Worm (Caenorhabditis elegans): Measurements from ENCODE around the gene clc-28.
"Not testable (repeated sequence)": the region's sequence is repeated elsewhere in the genome, so short reads cannot be mapped to it uniquely, and the experiment has no call there.

DNA sequence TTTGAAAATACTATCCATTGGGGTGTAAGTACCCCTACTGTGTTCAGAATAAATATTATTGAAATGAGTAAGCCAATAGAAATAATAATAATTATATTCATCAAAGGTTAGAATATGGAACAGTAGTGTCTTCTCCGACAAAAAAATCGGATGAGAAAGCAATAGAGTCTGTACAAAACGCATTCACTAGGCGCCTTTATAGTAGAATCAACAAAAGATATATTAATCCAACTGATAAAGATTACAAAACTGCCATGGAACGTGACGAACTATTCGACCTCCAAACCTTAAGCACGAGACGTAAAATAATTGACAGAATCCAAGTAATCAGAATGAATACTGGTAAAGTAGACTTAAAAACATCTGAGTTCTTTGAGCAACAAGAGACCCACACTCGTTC lies 8.6 kb upstream of the clc-28 start, which contains the start of gene clc-29:
- TF ChIP-seq tbx-37 (GFP tag; conservative IDR thresholded peaks at IDR 0.05); hmbx-1 (tag; optimal IDR thresholded peaks at IDR 0.05); pes-1 (GFP tag; IDR thresholded peaks at IDR 0.05); ama-1 (optimal IDR thresholded peaks at IDR 0.05); aly-1 (tag; optimal IDR thresholded peaks at IDR 0.05); tbx-11 (GFP tag; IDR thresholded peaks at IDR 0.05); F13C5.2 (tag; optimal IDR thresholded peaks at IDR 0.05); B0310.2 (tag; optimal IDR thresholded peaks at IDR 0.05); sea-1 (GFP tag; conservative IDR thresholded peaks at IDR 0.05); hnd-1 (tag; optimal IDR thresholded peaks at IDR 0.05): not testable (repeated sequence)
